Fruit fly (Drosophila melanogaster): ENCODE measurements around the gene amx.

Gene amx

dm6 chrX:9220434-9220833 is 26.7 kb downstream of the amx start (continued):
- TF ChIP-seq Gug (GFP tag; IDR thresholded peaks at IDR 0.05) (peak; percentile 54; the same call in 2 of the 4 replicates), sima (GFP tag; optimal IDR thresholded peaks at IDR 0.05) (no peak), kah (GFP tag; optimal IDR thresholded peaks at IDR 0.05) (no peak), dm (GFP tag; optimal IDR thresholded peaks at IDR 0.05) (no peak), dysf (GFP tag; IDR thresholded peaks at IDR 0.05) (peak; percentile 45; the same call in 1 of the 3 replicates), crp (GFP tag; optimal IDR thresholded peaks at IDR 0.05) (no peak), phol (tag; optimal IDR thresholded peaks at IDR 0.05) (peak; percentile 23), Xrp1 (GFP tag; IDR thresholded peaks at IDR 0.05) (peak; percentile 53; the same call in 1 of the 2 replicates), CG16863 (GFP tag; optimal IDR thresholded peaks at IDR 0.05) (peak; percentile 2), gem (tag; optimal IDR thresholded peaks at IDR 0.05) (peak; percentile 34), ind (GFP tag; optimal IDR thresholded peaks at IDR 0.05) (no peak), sim (GFP tag; IDR thresholded peaks at IDR 0.05) (no peak), pzg (GFP tag; optimal IDR thresholded peaks at IDR 0.05) (no peak), CG6689 (GFP tag; IDR thresholded peaks at IDR 0.05) (peak; percentile 24; the same call in 1 of the 2 replicates), MTF-1 (GFP tag; optimal IDR thresholded peaks at IDR 0.05; ENCODE audit: borderline replicate concordance) (no peak), CG18262 (tag; optimal IDR thresholded peaks at IDR 0.05) (no peak), CG15696 (tag; optimal IDR thresholded peaks at IDR 0.05) (no peak), Med (GFP tag) (peak; percentile 81), CG8290 (GFP tag; optimal IDR thresholded peaks at IDR 0.05) (no peak), CG8290 (tag; optimal IDR thresholded peaks at IDR 0.05) (no peak), Atf3 (GFP tag; optimal IDR thresholded peaks at IDR 0.05) (no peak), pb (GFP tag; optimal IDR thresholded peaks at IDR 0.05) (no peak), Xbp1 (GFP tag; optimal IDR thresholded peaks at IDR 0.05) (no peak), tgo (GFP tag; IDR thresholded peaks at IDR 0.05) (no peak), row (GFP tag; IDR thresholded peaks at IDR 0.05) (peak; percentile 66), CG14965 (GFP tag; optimal IDR thresholded peaks at IDR 0.05; ENCODE audit: borderline replicate concordance) (no peak), CG11695 (GFP tag; IDR thresholded peaks at IDR 0.05) (no peak), prd (optimal IDR thresholded peaks at IDR 0.05) (no peak), prd (GFP tag; IDR thresholded peaks at IDR 0.05) (peak; percentile 74), Stat92E (GFP tag; optimal IDR thresholded peaks at IDR 0.05) (no peak), CG4820 (GFP tag; optimal IDR thresholded peaks at IDR 0.05) (peak; percentile 14), CG6813 (GFP tag; optimal IDR thresholded peaks at IDR 0.05) (no peak), CG8388 (GFP tag; optimal IDR thresholded peaks at IDR 0.05) (peak; percentile 0), Mrtf (GFP tag; IDR thresholded peaks at IDR 0.05) (0 out of 3 replicates have a peak, but pooled peaks have one; percentile 23), cato (GFP tag; optimal IDR thresholded peaks at IDR 0.05; ENCODE audit: borderline replicate concordance) (no peak), Poxn (GFP tag; IDR thresholded peaks at IDR 0.05) (no peak), CG7357 (GFP tag; IDR thresholded peaks at IDR 0.05) (peak; percentile 34; the same call in 1 of the 3 replicates), CG8944 (GFP tag; optimal IDR thresholded peaks at IDR 0.05) (no peak), gce (GFP tag; IDR thresholded peaks at IDR 0.05) (no peak), Oli (tag; optimal IDR thresholded peaks at IDR 0.05) (peak; percentile 14), CG4282 (GFP tag; optimal IDR thresholded peaks at IDR 0.05) (no peak), BEAF-32 (GFP tag; optimal IDR thresholded peaks at IDR 0.05) (no peak), CG10979 (tag; optimal IDR thresholded peaks at IDR 0.05) (peak; percentile 36), CG13424 (tag; optimal IDR thresholded peaks at IDR 0.05) (no peak), CG30403 (GFP tag; optimal IDR thresholded peaks at IDR 0.05) (no peak), CG11085 (GFP tag; IDR thresholded peaks at IDR 0.05) (no peak), Ets65A (GFP tag) (peak; percentile 85), kni (GFP tag; optimal IDR thresholded peaks at IDR 0.05) (no peak), CG7786 (GFP tag; optimal IDR thresholded peaks at IDR 0.05) (no peak), zen2 (GFP tag; IDR thresholded peaks at IDR 0.05; ENCODE audit: partially characterized antibody) (no peak), CG30020 (tag; optimal IDR thresholded peaks at IDR 0.05) (no peak), Lpt (GFP tag; optimal IDR thresholded peaks at IDR 0.05) (no peak)

Data from whole organism, embryonic.